Worm (Caenorhabditis elegans) whole organism, L4 larva: Measurements from ENCODE around the gene taf-8.

Experiments
- ceh-32 ChIP-seq: sonication (generic microtip); optimal IDR thresholded peaks from 2 replicates; lab custom pipeline; 2016; ENCODE audit warnings: mild to moderate bottlenecking, missing genetic modification characterization, missing compliant biosample characterization; ENCODE audit not compliant: poor library complexity
- mxl-3 ChIP-seq: fragments of 200-800 bp; sonication (Bioruptor generic); optimal IDR thresholded peaks from 2 replicates; lab custom pipeline; 2018; ENCODE audit warnings: mild to moderate bottlenecking, missing genetic modification characterization, missing compliant biosample characterization

DNA sequence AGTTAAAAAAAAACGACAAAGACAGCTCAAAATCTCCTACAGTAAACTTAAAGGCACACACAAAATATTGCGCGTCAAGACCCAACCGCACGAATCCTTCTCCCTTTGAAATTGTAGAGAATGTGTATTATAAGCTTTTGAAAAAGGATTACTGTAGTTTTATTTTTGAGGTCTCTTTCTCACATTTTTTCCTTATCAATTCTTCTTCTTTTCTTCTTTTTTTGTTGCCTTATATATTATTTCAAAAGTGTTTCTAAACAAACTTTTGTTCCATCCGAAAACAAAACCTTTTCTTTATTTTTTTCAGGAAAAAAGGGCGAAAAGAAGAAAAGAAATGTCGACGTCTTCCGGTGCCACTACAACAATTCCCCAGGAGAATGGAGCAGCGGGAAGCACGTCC lies 11.4 kb downstream of the taf-8 start, which contains the start of gene ZK1320.13:
- TF ChIP-seq ceh-32 (tag; lab: Kevin White, UChicago): no peak
- no peak for TF ChIP-seq mxl-3
